Fruit fly (Drosophila melanogaster): ENCODE data around the gene CG12496.

CG12496 gene

DNA sequence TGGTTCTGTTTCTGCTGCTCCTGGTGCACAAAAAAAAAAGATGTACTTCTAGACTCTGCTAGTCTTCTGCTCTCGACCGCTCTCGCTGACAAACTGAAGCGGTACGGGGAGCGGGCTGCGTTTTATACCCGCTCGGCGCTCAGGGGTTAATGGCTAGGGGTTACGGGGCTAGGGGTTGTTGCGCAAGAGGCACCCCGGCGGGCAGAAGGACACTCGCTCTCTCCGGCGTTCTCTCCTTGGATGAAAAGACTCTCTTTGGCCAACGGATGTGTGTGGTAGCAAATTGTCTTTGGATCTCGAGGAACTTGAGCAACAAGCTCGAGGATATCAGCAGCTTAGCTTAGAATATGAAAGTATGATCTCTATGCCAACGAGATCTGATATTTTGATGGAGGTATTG, at the start of gene CG12496:
TSS of gene CG12496 (minus strand) at position 97 of the 400 bp plus-strand sequence.
- TF ChIP-seq CG9948 (tag; optimal IDR thresholded peaks at IDR 0.05) (no peak), CG4496 (GFP tag; IDR thresholded peaks at IDR 0.05) (no peak), CG17806 (tag; optimal IDR thresholded peaks at IDR 0.05) (no peak), CG8159 (tag; optimal IDR thresholded peaks at IDR 0.05) (no peak), CG13204 (GFP tag; optimal IDR thresholded peaks at IDR 0.05) (no peak), CG8301 (tag; optimal IDR thresholded peaks at IDR 0.05) (no peak), CG15710 (tag; optimal IDR thresholded peaks at IDR 0.05) (no peak), CG32121 (GFP tag; IDR thresholded peaks at IDR 0.05) (no peak), rn (GFP tag; IDR thresholded peaks at IDR 0.05) (no peak), Ets98B (GFP tag; IDR thresholded peaks at IDR 0.05) (no peak), Pif1B (GFP tag; optimal IDR thresholded peaks at IDR 0.05) (no peak), EcR (GFP tag; optimal IDR thresholded peaks at IDR 0.05) (no peak), CG34367 (tag; optimal IDR thresholded peaks at IDR 0.05) (no peak), gl (tag; optimal IDR thresholded peaks at IDR 0.05) (no peak), Snoo (tag; optimal IDR thresholded peaks at IDR 0.05) (no peak), CG10348 (GFP tag; IDR thresholded peaks at IDR 0.05) (no peak), Pif1A (GFP tag; optimal IDR thresholded peaks at IDR 0.05) (no peak)

dm6 chrX:2459843-2460242, 49.1 kb upstream of the CG12496 start:
- TF ChIP-seq CG9948 (tag; optimal IDR thresholded peaks at IDR 0.05), result no peak
- TF ChIP-seq CG17806 (tag; optimal IDR thresholded peaks at IDR 0.05), result no peak
- no peak for TF ChIP-seq Ets98B (GFP tag; IDR thresholded peaks at IDR 0.05)
- TF ChIP-seq CG12605 (GFP tag; IDR thresholded peaks at IDR 0.05), result no peak
- no peak for TF ChIP-seq CG10348 (GFP tag; IDR thresholded peaks at IDR 0.05)
- TF ChIP-seq Pif1B (GFP tag; optimal IDR thresholded peaks at IDR 0.05), result no peak
- no peak for TF ChIP-seq D1 (tag; optimal IDR thresholded peaks at IDR 0.05)
- TF ChIP-seq CG14655 (GFP tag; optimal IDR thresholded peaks at IDR 0.05), result no peak
- no peak for TF ChIP-seq Pif1A (GFP tag; optimal IDR thresholded peaks at IDR 0.05)
- no peak for TF ChIP-seq rn (GFP tag; IDR thresholded peaks at IDR 0.05)
- TF ChIP-seq Snoo (tag; optimal IDR thresholded peaks at IDR 0.05), result no peak
- TF ChIP-seq fd96Ca (GFP tag; IDR thresholded peaks at IDR 0.05), result no peak
- no peak for TF ChIP-seq EcR (GFP tag; optimal IDR thresholded peaks at IDR 0.05)
- TF ChIP-seq CG13204 (GFP tag; optimal IDR thresholded peaks at IDR 0.05), result no peak
- no peak for TF ChIP-seq CG34367 (tag; optimal IDR thresholded peaks at IDR 0.05)
- TF ChIP-seq CG8301 (tag; optimal IDR thresholded peaks at IDR 0.05), result no peak
- TF ChIP-seq CG8159 (tag; optimal IDR thresholded peaks at IDR 0.05), result no peak
- no peak for TF ChIP-seq CG4496 (GFP tag; IDR thresholded peaks at IDR 0.05)
- TF ChIP-seq CG15710 (tag; optimal IDR thresholded peaks at IDR 0.05), result no peak

- TF ChIP-seq Ets98B (GFP tag; IDR thresholded peaks at IDR 0.05), result peak; percentile 43
- TF ChIP-seq CG17806 (tag; optimal IDR thresholded peaks at IDR 0.05), result no peak
Measured at dm6 chrX:2457863-2458458, 47.3 kb upstream of the CG12496 start.

DNA sequence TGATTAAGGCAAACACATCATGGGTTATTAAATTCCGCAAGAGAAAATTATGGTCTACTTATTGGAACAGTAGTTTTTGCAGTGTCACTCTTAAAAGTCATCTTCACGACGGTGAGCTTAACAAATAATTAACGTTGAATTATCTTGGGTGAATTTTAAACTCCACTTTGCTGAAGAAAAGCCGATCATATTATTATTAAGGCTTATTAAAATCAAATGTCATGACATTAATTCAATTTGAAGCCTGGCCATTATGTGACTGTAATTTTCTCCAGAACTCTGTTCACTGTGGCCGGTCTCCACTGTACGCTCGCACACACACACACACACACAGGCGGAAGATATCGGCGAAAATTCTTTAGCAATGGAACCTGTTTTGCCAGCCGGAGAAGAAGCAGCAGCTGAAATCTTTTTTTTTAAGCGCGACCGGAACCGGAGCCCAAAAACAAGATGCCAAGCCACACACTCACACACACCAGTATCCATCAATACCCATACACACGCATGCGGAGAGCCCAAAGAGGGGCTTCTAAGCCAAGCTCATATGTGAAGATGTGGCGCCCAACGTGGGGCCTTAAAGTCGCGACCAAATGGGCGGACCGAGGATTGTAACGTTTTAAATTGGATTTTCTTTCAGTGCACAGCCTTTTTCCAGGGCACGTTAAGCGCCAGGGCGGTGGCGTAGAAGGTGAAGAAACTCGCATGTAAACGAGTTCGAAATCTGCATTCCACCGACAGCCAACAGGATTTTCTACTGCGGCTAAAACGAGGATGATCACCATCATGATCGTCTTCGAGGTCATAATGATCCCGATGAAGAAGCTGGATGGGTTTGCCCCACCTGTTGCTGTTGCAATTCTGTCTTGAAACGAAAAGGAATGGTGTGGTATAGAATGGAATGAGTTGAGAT, 44.9 kb upstream of the CG12496 start:
- TF ChIP-seq fd96Ca (GFP tag; IDR thresholded peaks at IDR 0.05) (no peak), CG32121 (GFP tag; IDR thresholded peaks at IDR 0.05) (no peak), CG14655 (GFP tag; optimal IDR thresholded peaks at IDR 0.05) (peak; percentile 75), CG4496 (GFP tag; IDR thresholded peaks at IDR 0.05) (no peak), CG17806 (tag; optimal IDR thresholded peaks at IDR 0.05) (peak; percentile 55), EcR (GFP tag; optimal IDR thresholded peaks at IDR 0.05) (peak; percentile 90), CG9948 (tag; optimal IDR thresholded peaks at IDR 0.05) (peak; percentile 52), CG13204 (GFP tag; optimal IDR thresholded peaks at IDR 0.05) (peak; percentile 21), CG34367 (tag; optimal IDR thresholded peaks at IDR 0.05) (peak; percentile 24), CG8301 (tag; optimal IDR thresholded peaks at IDR 0.05) (peak; percentile 66), CG15710 (tag; optimal IDR thresholded peaks at IDR 0.05) (peak; percentile 43), D1 (tag; optimal IDR thresholded peaks at IDR 0.05) (no peak), rn (GFP tag; IDR thresholded peaks at IDR 0.05) (no peak), CG10348 (GFP tag; IDR thresholded peaks at IDR 0.05) (no peak), Ets98B (GFP tag; IDR thresholded peaks at IDR 0.05) (no peak), CG8159 (tag; optimal IDR thresholded peaks at IDR 0.05) (peak; percentile 59), Pif1A (GFP tag; optimal IDR thresholded peaks at IDR 0.05) (peak; percentile 33), gl (tag; optimal IDR thresholded peaks at IDR 0.05) (no peak), Pif1B (GFP tag; optimal IDR thresholded peaks at IDR 0.05) (no peak), CG12605 (GFP tag; IDR thresholded peaks at IDR 0.05) (no peak), Snoo (tag; optimal IDR thresholded peaks at IDR 0.05) (peak; percentile 10)

dm6 chrX:2453772-2454171, 43.1 kb upstream of the CG12496 start:
- no peak for TF ChIP-seq Snoo (tag; optimal IDR thresholded peaks at IDR 0.05)
- TF ChIP-seq EcR (GFP tag; optimal IDR thresholded peaks at IDR 0.05), result no peak
- TF ChIP-seq rn (GFP tag; IDR thresholded peaks at IDR 0.05), result no peak
- TF ChIP-seq Ets98B (GFP tag; IDR thresholded peaks at IDR 0.05), result no peak
- TF ChIP-seq CG17806 (tag; optimal IDR thresholded peaks at IDR 0.05), result no peak
- TF ChIP-seq CG32121 (GFP tag; IDR thresholded peaks at IDR 0.05), result no peak
- no peak for TF ChIP-seq CG4496 (GFP tag; IDR thresholded peaks at IDR 0.05)
- no peak for TF ChIP-seq Pif1B (GFP tag; optimal IDR thresholded peaks at IDR 0.05)
- no peak for TF ChIP-seq CG15710 (tag; optimal IDR thresholded peaks at IDR 0.05)
- TF ChIP-seq CG8301 (tag; optimal IDR thresholded peaks at IDR 0.05), result no peak
- no peak for TF ChIP-seq CG14655 (GFP tag; optimal IDR thresholded peaks at IDR 0.05)
- TF ChIP-seq D1 (tag; optimal IDR thresholded peaks at IDR 0.05), result no peak
- no peak for TF ChIP-seq CG8159 (tag; optimal IDR thresholded peaks at IDR 0.05)
- no peak for TF ChIP-seq CG34367 (tag; optimal IDR thresholded peaks at IDR 0.05)
- no peak for TF ChIP-seq gl (tag; optimal IDR thresholded peaks at IDR 0.05)
- no peak for TF ChIP-seq fd96Ca (GFP tag; IDR thresholded peaks at IDR 0.05)
- no peak for TF ChIP-seq CG9948 (tag; optimal IDR thresholded peaks at IDR 0.05)
